Fruit fly (Drosophila melanogaster): ENCODE data around the gene ssp5.

Gene ssp5

dm6 chr3R:12020987-12021386 is 12.0 kb upstream of the ssp5 start:
- TF ChIP-seq Ets21C (GFP tag; optimal IDR thresholded peaks at IDR 0.05) = no peak
- TF ChIP-seq CG1621 (tag; optimal IDR thresholded peaks at IDR 0.05) = no peak
- TF ChIP-seq fkh (GFP tag; optimal IDR thresholded peaks at IDR 0.05) = no peak
- TF ChIP-seq CG6808 (GFP tag; optimal IDR thresholded peaks at IDR 0.05) = no peak
- TF ChIP-seq Sox102F (GFP tag; optimal IDR thresholded peaks at IDR 0.05) = no peak
- no peak for TF ChIP-seq cyc (GFP tag; optimal IDR thresholded peaks at IDR 0.05)
- TF ChIP-seq CG8319 (GFP tag; optimal IDR thresholded peaks at IDR 0.05) = no peak
- no peak for TF ChIP-seq Lpt (GFP tag; optimal IDR thresholded peaks at IDR 0.05)
- no peak for TF ChIP-seq Eip75B (GFP tag; optimal IDR thresholded peaks at IDR 0.05)
- TF ChIP-seq CG16779 (tag; optimal IDR thresholded peaks at IDR 0.05) = no peak
- TF ChIP-seq eg (GFP tag; IDR thresholded peaks at IDR 0.05) = no peak

dm6 chr3R:12031657-12032056 is 1.3 kb upstream of the ssp5 start, which contains the start of the genes CG31358, CG42504 and CG42505:
Gene CG31358 (minus strand): TSS chr3R:12031757.
Gene CG42504 (minus strand): TSS chr3R:12031757.
Gene CG42505 (minus strand): TSS chr3R:12031757.
- TF ChIP-seq Hr4 (GFP tag; optimal IDR thresholded peaks at IDR 0.05) = no peak
- TF ChIP-seq Hr39 (GFP tag; optimal IDR thresholded peaks at IDR 0.05) = no peak
- no peak for TF ChIP-seq CG6163 (GFP tag; IDR thresholded peaks at IDR 0.05)
- no peak for TF ChIP-seq CG10669 (GFP tag; optimal IDR thresholded peaks at IDR 0.05)
- TF ChIP-seq Ets21C (GFP tag; optimal IDR thresholded peaks at IDR 0.05) = no peak
- TF ChIP-seq CG4318 (GFP tag; optimal IDR thresholded peaks at IDR 0.05) = no peak
- TF ChIP-seq topi (GFP tag; optimal IDR thresholded peaks at IDR 0.05) = no peak
- TF ChIP-seq CG8119 (GFP tag; IDR thresholded peaks at IDR 0.05) = no peak
- no peak for TF ChIP-seq Lpt (GFP tag; optimal IDR thresholded peaks at IDR 0.05)
- no peak for TF ChIP-seq CG11902 (GFP tag; optimal IDR thresholded peaks at IDR 0.05)
- TF ChIP-seq dac (GFP tag; optimal IDR thresholded peaks at IDR 0.05) = no peak

- TF ChIP-seq Sox14 (GFP tag; optimal IDR thresholded peaks at IDR 0.05) (no peak), CG6792 (GFP tag; optimal IDR thresholded peaks at IDR 0.05) (no peak), CG34406 (GFP tag; optimal IDR thresholded peaks at IDR 0.05) (no peak), Hr39 (GFP tag; optimal IDR thresholded peaks at IDR 0.05) (no peak), Ets96B (tag; optimal IDR thresholded peaks at IDR 0.05) (no peak), Gug (GFP tag; IDR thresholded peaks at IDR 0.05) (no peak), esn (GFP tag; optimal IDR thresholded peaks at IDR 0.05) (no peak), cyc (GFP tag; optimal IDR thresholded peaks at IDR 0.05) (no peak), OdsH (GFP tag; optimal IDR thresholded peaks at IDR 0.05) (no peak), CG11294 (GFP tag; IDR thresholded peaks at IDR 0.05) (no peak), CG8319 (GFP tag; optimal IDR thresholded peaks at IDR 0.05) (no peak), Smox (GFP tag; optimal IDR thresholded peaks at IDR 0.05) (no peak), CG32006 (GFP tag; optimal IDR thresholded peaks at IDR 0.05) (no peak), CG4318 (GFP tag; optimal IDR thresholded peaks at IDR 0.05) (no peak)
These were observed 7.3 kb downstream of the ssp5 start, which contains the start of gene CG14736 for dm6 chr3R:12040228-12040627. Gene CG14736 (plus strand): TSS chr3R:12040528.

- no peak for TF ChIP-seq CG3032 (tag; optimal IDR thresholded peaks at IDR 0.05)
- no peak for TF ChIP-seq dsx (GFP tag; optimal IDR thresholded peaks at IDR 0.05; ENCODE audit: poor library complexity, severe bottlenecking)
- no peak for TF ChIP-seq fkh (GFP tag; optimal IDR thresholded peaks at IDR 0.05)
- TF ChIP-seq pdm3 (GFP tag; optimal IDR thresholded peaks at IDR 0.05) = no peak
- TF ChIP-seq Ets96B (tag; optimal IDR thresholded peaks at IDR 0.05) = no peak
- TF ChIP-seq acj6 (GFP tag; optimal IDR thresholded peaks at IDR 0.05) = no peak
- TF ChIP-seq CG6792 (GFP tag; optimal IDR thresholded peaks at IDR 0.05) = no peak
- no peak for TF ChIP-seq CG31627 (GFP tag; optimal IDR thresholded peaks at IDR 0.05)
- TF ChIP-seq ss (GFP tag; optimal IDR thresholded peaks at IDR 0.05) = no peak
- TF ChIP-seq Eip93F (GFP tag; optimal IDR thresholded peaks at IDR 0.05) = no peak
- TF ChIP-seq dac (GFP tag; optimal IDR thresholded peaks at IDR 0.05) = no peak
These were observed 16.2 kb downstream of the ssp5 start, which contains the start of gene CG14739 for dm6 chr3R:12049113-12049512. Gene CG14739 (minus strand): TSS chr3R:12049213.

Measured in whole organism, prepupa.